Worm (Caenorhabditis elegans) whole organism, L1 larva: ENCODE results near the gene M163.9.

Source experiments
- C16A3.4 ChIP-seq: fragments of 150-350 bp; optimal IDR thresholded peaks from 2 replicates; lab custom pipeline; 2014; ENCODE audit warnings: missing biosample characterization, missing genetic modification characterization
- aha-1 ChIP-seq: fragments of 150-350 bp; optimal IDR thresholded peaks from 2 replicates; lab custom pipeline; 2014; ENCODE audit warnings: missing biosample characterization, missing genetic modification characterization
- aly-2 ChIP-seq: fragments of 150-350 bp; optimal IDR thresholded peaks from 2 replicates; lab custom pipeline; 2014; ENCODE audit warnings: missing biosample characterization, missing genetic modification characterization
- ama-1 ChIP-seq: fragments of 150-350 bp; optimal IDR thresholded peaks from 2 replicates; lab custom pipeline; 2014
- ceh-63 ChIP-seq: fragments of 200-800 bp; sonication (Bioruptor generic); optimal IDR thresholded peaks from 2 replicates; lab custom pipeline; 2018; ENCODE audit warnings: mild to moderate bottlenecking, missing genetic modification characterization, missing compliant biosample characterization
- ceh-8 ChIP-seq: fragments of 200-800 bp; sonication (Bioruptor generic); optimal IDR thresholded peaks from 2 replicates; lab custom pipeline; 2018; ENCODE audit warnings: mild to moderate bottlenecking, missing genetic modification characterization, moderate library complexity, missing compliant biosample characterization
- ceh-88 ChIP-seq: fragments of 200-800 bp; sonication (Bioruptor generic); IDR thresholded peaks from 2 replicates; pipeline ENCODE4 v1.3.6; 2022; ENCODE audit warnings: missing genetic modification characterization, missing compliant biosample characterization
- ceh-90 ChIP-seq: sonication (generic microtip); optimal IDR thresholded peaks from 2 replicates; lab custom pipeline; 2016; ENCODE audit warnings: missing genetic modification characterization, missing compliant biosample characterization
- ces-1 ChIP-seq: fragments of 150-350 bp; optimal IDR thresholded peaks from 2 replicates; lab custom pipeline; 2014; ENCODE audit warnings: missing biosample characterization, missing genetic modification reagents, missing genetic modification characterization
- efl-1 ChIP-seq, 4 experiments: fragments of 150-350 bp; optimal IDR thresholded peaks in 3 of 4; peaks in 1 of 4; 1 replicate in 1 of 4; 2 replicates in 3 of 4; lab custom pipeline; 2014; ENCODE audit warnings: missing biosample characterization in 2 of 4, missing genetic modification characterization in 2 of 4, missing genetic modification reagents in 2 of 4
- efl-3 ChIP-seq: fragments of 200-800 bp; sonication (Bioruptor generic); optimal IDR thresholded peaks from 2 replicates; lab custom pipeline; 2018; ENCODE audit warnings: mild to moderate bottlenecking, missing genetic modification characterization, missing compliant biosample characterization
- egl-13 ChIP-seq: sonication (generic microtip); optimal IDR thresholded peaks from 2 replicates; lab custom pipeline; 2016; ENCODE audit warnings: missing genotype, missing genetic modification reagents, missing genetic modification characterization, missing compliant biosample characterization
- egl-27 ChIP-seq, 2 experiments: fragments of 150-350 bp in 1 of 2; sonication (generic microtip); optimal IDR thresholded peaks; 3 replicates each; lab custom pipeline; 2017 to 2018; ENCODE audit warnings: missing biosample characterization in 2 of 2, missing genetic modification characterization in 2 of 2, missing genetic modification reagents in 2 of 2
- elt-3 ChIP-seq, 6 experiments: fragments of 150-350 bp in 1 of 6; sonication (generic microtip); optimal IDR thresholded peaks; 2 replicates each; lab custom pipeline; 2017 to 2018; ENCODE audit warnings: missing biosample characterization in 6 of 6, missing genetic modification characterization in 6 of 6, inconsistent platforms in 1 of 6
- ets-5 ChIP-seq: fragments of 200-800 bp; sonication (Bioruptor generic); IDR thresholded peaks from 2 replicates; pipeline ENCODE4 v1.3.6; 2022; ENCODE audit warnings: missing genetic modification characterization, missing compliant biosample characterization
- fkh-10 ChIP-seq: sonication (generic microtip); optimal IDR thresholded peaks from 2 replicates; lab custom pipeline; 2017; ENCODE audit warnings: missing biosample characterization, missing genetic modification reagents, missing genetic modification characterization
- fkh-8 ChIP-seq: sonication (generic microtip); optimal IDR thresholded peaks from 2 replicates; lab custom pipeline; 2016; ENCODE audit warnings: mild to moderate bottlenecking, missing genetic modification characterization, missing compliant biosample characterization
- fos-1 ChIP-seq: fragments of 150-350 bp; optimal IDR thresholded peaks from 2 replicates; lab custom pipeline; 2014; ENCODE audit warnings: missing biosample characterization, missing genetic modification characterization
- hlh-17 ChIP-seq: fragments of 200-800 bp; sonication (Bioruptor generic); optimal IDR thresholded peaks from 2 replicates; lab custom pipeline; 2018; ENCODE audit warnings: missing genetic modification characterization, mild to moderate bottlenecking, missing compliant biosample characterization, moderate library complexity, borderline replicate concordance
- irx-1 ChIP-seq: sonication (generic microtip); optimal IDR thresholded peaks from 2 replicates; lab custom pipeline; 2016; ENCODE audit warnings: missing genetic modification characterization, missing compliant biosample characterization
- lin-14 ChIP-seq: fragments of 200-800 bp; sonication (Bioruptor generic); optimal IDR thresholded peaks from 2 replicates; lab custom pipeline; 2018; ENCODE audit warnings: mild to moderate bottlenecking, missing genetic modification characterization, moderate library complexity, missing compliant biosample characterization
- lir-3 ChIP-seq: sonication (generic microtip); optimal IDR thresholded peaks from 2 replicates; lab custom pipeline; 2016; ENCODE audit warnings: mild to moderate bottlenecking, missing genetic modification characterization, moderate library complexity, missing compliant biosample characterization; ENCODE audit not compliant: poor library complexity
- lsy-2 ChIP-seq, 2 experiments: fragments of 150-350 bp; optimal IDR thresholded peaks; 2 replicates each; lab custom pipeline; 2014; ENCODE audit warnings: missing biosample characterization in 2 of 2, missing genetic modification characterization in 2 of 2
- mdl-1 ChIP-seq, 2 experiments: fragments of 150-350 bp; optimal IDR thresholded peaks; 2 replicates each; lab custom pipeline; 2014 to 2017; ENCODE audit warnings: missing biosample characterization in 2 of 2, missing genetic modification characterization in 2 of 2, inconsistent platforms in 1 of 2
- mep-1 ChIP-seq: fragments of 150-350 bp; optimal IDR thresholded peaks from 2 replicates; lab custom pipeline; 2014; ENCODE audit warnings: missing biosample characterization, missing genetic modification characterization
- nhr-11 ChIP-seq: fragments of 150-350 bp; optimal IDR thresholded peaks from 2 replicates; lab custom pipeline; 2014; ENCODE audit warnings: missing biosample characterization, missing genetic modification characterization
- nhr-19 ChIP-seq: fragments of 200-800 bp; sonication (Bioruptor generic); conservative IDR thresholded peaks from 2 replicates; pipeline ENCODE4 v1.3.6; 2022; ENCODE audit warnings: missing genetic modification characterization, missing compliant biosample characterization
- nhr-47 ChIP-seq: sonication (generic microtip); optimal IDR thresholded peaks from 2 replicates; lab custom pipeline; 2016; ENCODE audit warnings: mild to moderate bottlenecking, missing genetic modification characterization, moderate library complexity, missing compliant biosample characterization
- nhr-71 ChIP-seq: sonication (generic microtip); optimal IDR thresholded peaks from 2 replicates; lab custom pipeline; 2016; ENCODE audit warnings: mild to moderate bottlenecking, missing genetic modification characterization, moderate library complexity, missing compliant biosample characterization
- nhr-76 ChIP-seq: sonication (generic microtip); optimal IDR thresholded peaks from 2 replicates; lab custom pipeline; 2017; ENCODE audit warnings: missing biosample characterization, missing genetic modification characterization
- nhr-90 ChIP-seq: sonication (generic microtip); optimal IDR thresholded peaks from 2 replicates; lab custom pipeline; 2016; ENCODE audit warnings: mild to moderate bottlenecking, missing genetic modification characterization, missing compliant biosample characterization; ENCODE audit not compliant: poor library complexity
- pag-3 ChIP-seq: sonication (generic microtip); optimal IDR thresholded peaks from 2 replicates; lab custom pipeline; 2017; ENCODE audit warnings: missing genetic modification characterization, mild to moderate bottlenecking, missing compliant biosample characterization, antibody characterized with exemption, borderline replicate concordance; ENCODE audit not compliant: insufficient read depth
- rnt-1 ChIP-seq: sonication (generic microtip); optimal IDR thresholded peaks from 2 replicates; lab custom pipeline; 2016; ENCODE audit warnings: mild to moderate bottlenecking, missing genetic modification characterization, moderate library complexity, missing compliant biosample characterization
- skn-1 ChIP-seq: fragments of 150-350 bp; optimal IDR thresholded peaks from 2 replicates; lab custom pipeline; 2014; ENCODE audit warnings: missing biosample characterization, missing genetic modification characterization
- snpc-4 ChIP-seq: fragments of 150-350 bp; optimal IDR thresholded peaks from 2 replicates; lab custom pipeline; 2014; ENCODE audit warnings: missing biosample characterization, missing genetic modification characterization
- sox-4 ChIP-seq: sonication (generic microtip); optimal IDR thresholded peaks from 2 replicates; lab custom pipeline; 2016; ENCODE audit warnings: missing genetic modification characterization, missing compliant biosample characterization
- tlp-1 ChIP-seq: fragments of 150-350 bp; optimal IDR thresholded peaks from 2 replicates; lab custom pipeline; 2014; ENCODE audit warnings: missing biosample characterization, missing genetic modification characterization
- unc-130 ChIP-seq: fragments of 150-350 bp; optimal IDR thresholded peaks from 2 replicates; lab custom pipeline; 2017; ENCODE audit warnings: missing biosample characterization, missing genetic modification characterization, inconsistent platforms
- unc-62 ChIP-seq: fragments of 150-350 bp; optimal IDR thresholded peaks from 2 replicates; lab custom pipeline; 2014; ENCODE audit warnings: missing biosample characterization, missing genetic modification reagents, missing genetic modification characterization
- unc-98 ChIP-seq: fragments of 200-800 bp; sonication (Bioruptor generic); IDR thresholded peaks from 2 replicates; pipeline ENCODE4 v1.3.6; 2022; ENCODE audit warnings: missing genetic modification characterization, missing compliant biosample characterization
- vab-15 ChIP-seq: sonication (generic microtip); optimal IDR thresholded peaks from 2 replicates; lab custom pipeline; 2017; ENCODE audit warnings: missing genotype, mild to moderate bottlenecking, missing genetic modification characterization, missing compliant biosample characterization
- zip-4 ChIP-seq: fragments of 200-800 bp; sonication (Bioruptor generic); optimal IDR thresholded peaks from 2 replicates; lab custom pipeline; 2018; ENCODE audit warnings: mild to moderate bottlenecking, missing genetic modification characterization, moderate library complexity, missing compliant biosample characterization

Gene M163.9

DNA sequence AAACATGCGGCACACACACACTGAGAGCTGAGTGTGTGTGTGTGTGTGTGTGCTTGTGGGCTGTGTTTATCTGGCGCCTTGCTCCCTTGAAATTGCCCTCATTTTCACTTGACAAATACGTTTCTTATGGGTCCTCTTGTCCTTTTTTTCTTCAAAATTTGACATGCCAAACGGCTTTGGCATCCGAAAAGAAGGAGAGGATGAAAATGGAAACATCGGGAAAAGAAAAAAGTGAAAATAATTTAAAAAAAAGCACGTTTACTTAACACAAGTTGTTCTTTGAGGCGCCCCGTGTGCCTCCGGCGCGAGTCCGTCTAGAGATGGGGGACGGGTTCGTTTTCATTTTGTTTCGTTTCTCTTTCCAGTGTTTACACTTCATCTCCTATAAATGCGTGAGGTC lies 25.7 kb downstream of the M163.9 start:
- TF ChIP-seq rnt-1 (peak; percentile 16), egl-27 (tag; optimal IDR thresholded peaks at IDR 0.05; lab: Kevin White, UChicago) (no peak), lin-14 (peak; percentile 73), tlp-1 (no peak), fkh-10 (GFP tag; lab: Kevin White, UChicago) (no peak), skn-1 (tag; lab: Kevin White, UChicago) (no peak), nhr-19 (GFP tag; lab: Robert Waterston, UW) (no peak)

- TF ChIP-seq ceh-90 (tag; lab: Kevin White, UChicago), result no peak
- no peak for TF ChIP-seq hlh-17 (GFP tag; lab: Kevin White, UChicago)
- TF ChIP-seq efl-1 (optimal IDR thresholded peaks at IDR 0.05; lab: Kevin White, UChicago), result no peak
- peak in 1 of 2 experiments; percentile 15 for TF ChIP-seq efl-1 (GFP tag; optimal IDR thresholded peaks at IDR 0.05 in 1 of 2; lab: Kevin White, UChicago)
- no peak for TF ChIP-seq nhr-90 (tag; lab: Kevin White, UChicago)
- TF ChIP-seq aly-2 (tag; lab: Kevin White, UChicago), result no peak
Observed at ce11 chrX:14495785-14496184, 26.4 kb downstream of the M163.9 start, which contains the start of gene ztf-14. ztf-14 (plus strand) TSS chrX:14496085.

ce11 chrX:14496545-14496944 lies 27.2 kb downstream of the M163.9 start:
- TF ChIP-seq aha-1 (tag; lab: Kevin White, UChicago) (no peak), unc-130 (tag; lab: Kevin White, UChicago) (peak; percentile 64), egl-13 (tag; lab: Kevin White, UChicago) (no peak), fos-1 (no peak), efl-3 (no peak), lin-14 (peak; percentile 61), nhr-71 (tag; lab: Kevin White, UChicago) (peak; percentile 22), rnt-1 (peak; percentile 30)

DNA sequence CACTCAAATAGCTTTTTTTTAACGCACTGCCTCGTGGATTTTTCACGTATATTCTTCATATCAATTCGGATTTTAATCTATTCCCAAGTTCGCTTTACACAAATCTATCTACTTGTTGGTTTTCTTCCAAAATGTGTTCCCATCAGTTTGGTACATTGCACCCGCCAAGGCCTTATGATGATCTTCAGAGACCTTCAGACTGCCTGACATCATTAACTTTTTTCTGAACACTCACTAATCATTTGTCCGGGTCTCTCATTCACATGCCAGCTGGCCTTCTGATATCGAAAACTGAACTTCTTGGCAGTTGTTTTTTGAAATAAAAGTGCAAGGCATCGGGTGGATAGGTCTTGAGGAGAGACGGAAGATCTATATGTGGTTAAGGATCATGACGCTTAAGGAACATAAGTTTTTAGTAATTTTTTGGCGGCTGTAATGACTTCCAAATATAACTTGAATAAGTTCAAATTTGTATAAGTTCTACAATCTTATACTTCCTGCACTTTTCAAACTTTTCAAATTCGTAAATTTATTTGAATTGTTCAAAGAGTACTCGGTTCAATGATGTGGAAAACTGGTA lies 30.5 kb downstream of the M163.9 start:
- TF ChIP-seq lir-3 (tag; lab: Kevin White, UChicago) (no peak), ceh-88 (GFP tag; lab: Robert Waterston, UW) (no peak), ama-1 (lab: Kevin White, UChicago) (no peak), snpc-4 (no peak), nhr-11 (no peak), fkh-10 (GFP tag; lab: Kevin White, UChicago) (no peak), fkh-8 (tag; lab: Kevin White, UChicago) (no peak), nhr-19 (GFP tag; lab: Robert Waterston, UW) (no peak), ceh-63 (GFP tag; lab: Kevin White, UChicago) (no peak), lin-14 (no peak), fos-1 (no peak), pag-3 (peak; percentile 50), mdl-1 (tag; optimal IDR thresholded peaks at IDR 0.05; lab: Kevin White, UChicago) (no peak), hlh-17 (GFP tag; lab: Kevin White, UChicago) (no peak), nhr-76 (no peak), mep-1 (peak; percentile 30), ces-1 (GFP tag; lab: Kevin White, UChicago) (no peak), unc-62 (no peak), C16A3.4 (no peak), vab-15 (tag; lab: Kevin White, UChicago) (no peak), nhr-90 (tag; lab: Kevin White, UChicago) (no peak), sox-4 (tag; lab: Kevin White, UChicago) (no peak), lsy-2 (tag; optimal IDR thresholded peaks at IDR 0.05; lab: Kevin White, UChicago) (no peak), irx-1 (tag; lab: Kevin White, UChicago) (no peak), ceh-8 (GFP tag; lab: Kevin White, UChicago) (no peak), elt-3 (tag; optimal IDR thresholded peaks at IDR 0.05; lab: Kevin White, UChicago) (peak in 1 of 6 experiments; percentile 46), unc-98 (GFP tag; lab: Robert Waterston, UW) (no peak), efl-3 (no peak), nhr-47 (tag; lab: Kevin White, UChicago) (no peak), efl-1 (optimal IDR thresholded peaks at IDR 0.05; lab: Kevin White, UChicago) (no peak), efl-1 (GFP tag; optimal IDR thresholded peaks at IDR 0.05 in 1 of 2; lab: Kevin White, UChicago) (peak in 1 of 2 experiments; percentile 3), zip-4 (GFP tag; lab: Kevin White, UChicago) (no peak), tlp-1 (no peak), ets-5 (GFP tag; lab: Robert Waterston, UW) (no peak)
